Fruit fly (Drosophila melanogaster) whole organism, prepupa: Measurements from ENCODE around the gene CG43092.

ENCODE experiments used
- Blimp-1 ChIP-seq: fragments of 200-800 bp; sonication (Bioruptor generic); optimal IDR thresholded peaks from 3 replicates; lab custom pipeline; 2017; ENCODE audit warnings: missing biosample characterization, missing genetic modification characterization, mild to moderate bottlenecking, moderate library complexity, missing genetic modification reagents
- CG11294 ChIP-seq: fragments of 200-800 bp; sonication (Bioruptor generic); IDR thresholded peaks from 2 replicates; pipeline ENCODE4 v1.3.6; 2022; ENCODE audit warnings: missing biosample characterization, missing genetic modification characterization
- CG11762 ChIP-seq: fragments of 200-800 bp; sonication (Bioruptor generic); optimal IDR thresholded peaks from 3 replicates; lab custom pipeline; 2016; ENCODE audit warnings: missing biosample characterization, missing genetic modification characterization; ENCODE audit not compliant: insufficient read depth
- CG11902 ChIP-seq: fragments of 200-800 bp; sonication (Bioruptor generic); optimal IDR thresholded peaks from 3 replicates; lab custom pipeline; 2016; ENCODE audit warnings: missing biosample characterization, missing genetic modification characterization
- CG15336 ChIP-seq: fragments of 200-800 bp; sonication (Bioruptor generic); IDR thresholded peaks from 2 replicates; pipeline ENCODE4 v1.3.6; 2022; ENCODE audit warnings: missing biosample characterization, missing genetic modification characterization
- CG1621 ChIP-seq: fragments of 200-800 bp; sonication (Bioruptor generic); optimal IDR thresholded peaks from 3 replicates; lab custom pipeline; 2018; ENCODE audit warnings: missing biosample characterization, mild to moderate bottlenecking, missing genetic modification characterization
- CG16779 ChIP-seq: fragments of 200-800 bp; sonication (Bioruptor generic); optimal IDR thresholded peaks from 3 replicates; lab custom pipeline; 2017; ENCODE audit warnings: missing biosample characterization, mild to moderate bottlenecking, missing genetic modification characterization
- CG3032 ChIP-seq: fragments of 200-800 bp; optimal IDR thresholded peaks from 2 replicates; lab custom pipeline; 2019; ENCODE audit warnings: missing biosample characterization, mild to moderate bottlenecking, missing genetic modification characterization, moderate library complexity
- CG31627 ChIP-seq: fragments of 200-800 bp; sonication (Bioruptor generic); optimal IDR thresholded peaks from 3 replicates; lab custom pipeline; 2016; ENCODE audit warnings: missing biosample characterization, missing genetic modification characterization
- CG34406 ChIP-seq: fragments of 200-800 bp; sonication (Bioruptor generic); optimal IDR thresholded peaks from 3 replicates; lab custom pipeline; 2016; ENCODE audit warnings: missing biosample characterization, missing genetic modification characterization
- CG6163 ChIP-seq: fragments of 200-800 bp; sonication (Bioruptor generic); IDR thresholded peaks from 3 replicates; pipeline ENCODE4 v1.3.6; 2022; ENCODE audit warnings: missing biosample characterization, missing genetic modification characterization
- CG6276 ChIP-seq: fragments of 200-800 bp; sonication (Bioruptor generic); optimal IDR thresholded peaks from 2 replicates; lab custom pipeline; 2017; ENCODE audit warnings: missing biosample characterization, mild to moderate bottlenecking, missing genetic modification characterization
- CG6808 ChIP-seq: fragments of 200-800 bp; sonication (Bioruptor generic); optimal IDR thresholded peaks from 3 replicates; lab custom pipeline; 2017; ENCODE audit warnings: missing biosample characterization, missing genetic modification characterization, mild to moderate bottlenecking, moderate library complexity, missing genetic modification reagents
- CG6854 ChIP-seq: fragments of 200-800 bp; sonication (Bioruptor generic); optimal IDR thresholded peaks from 2 replicates; lab custom pipeline; 2017; ENCODE audit warnings: missing biosample characterization, mild to moderate bottlenecking, missing genetic modification characterization
- CG7368 ChIP-seq: fragments of 200-800 bp; sonication (Bioruptor generic); optimal IDR thresholded peaks from 3 replicates; lab custom pipeline; 2016; ENCODE audit warnings: missing biosample characterization, missing genetic modification characterization
- CG8119 ChIP-seq: fragments of 200-800 bp; sonication (Bioruptor generic); IDR thresholded peaks from 3 replicates; pipeline ENCODE4 v1.3.6; 2022; ENCODE audit warnings: missing biosample characterization, missing genetic modification characterization
- CG8319 ChIP-seq: fragments of 200-800 bp; sonication (Bioruptor generic); optimal IDR thresholded peaks from 3 replicates; lab custom pipeline; 2016; ENCODE audit warnings: missing biosample characterization, missing genetic modification characterization
- CG8632 ChIP-seq: fragments of 200-800 bp; sonication (Bioruptor generic); optimal IDR thresholded peaks from 3 replicates; lab custom pipeline; 2016; ENCODE audit warnings: missing biosample characterization, missing genetic modification characterization
- CG9139 ChIP-seq: fragments of 200-800 bp; sonication (Bioruptor generic); optimal IDR thresholded peaks from 3 replicates; lab custom pipeline; 2017; ENCODE audit warnings: missing biosample characterization, mild to moderate bottlenecking, missing genetic modification characterization
- Eip75B ChIP-seq: fragments of 200-800 bp; sonication (Bioruptor generic); optimal IDR thresholded peaks from 3 replicates; lab custom pipeline; 2016; ENCODE audit warnings: missing biosample characterization, missing genetic modification characterization
- Eip78C ChIP-seq: fragments of 200-800 bp; sonication (Bioruptor generic); peaks from one replicate; lab custom pipeline; 2016; ENCODE audit warnings: missing biosample characterization, missing genetic modification characterization
- Ets21C ChIP-seq: fragments of 200-800 bp; sonication (Bioruptor generic); optimal IDR thresholded peaks from 3 replicates; lab custom pipeline; 2016; ENCODE audit warnings: missing biosample characterization, missing genetic modification characterization
- Gug ChIP-seq: fragments of 200-800 bp; sonication (Bioruptor generic); IDR thresholded peaks from 2 replicates; pipeline ENCODE4 v1.3.6; 2022; ENCODE audit warnings: missing biosample characterization, missing genetic modification characterization
- Lpt ChIP-seq: fragments of 200-800 bp; sonication (Bioruptor generic); optimal IDR thresholded peaks from 3 replicates; lab custom pipeline; 2016; ENCODE audit warnings: missing biosample characterization, missing genetic modification characterization
- Met ChIP-seq: fragments of 200-800 bp; sonication (Bioruptor generic); optimal IDR thresholded peaks from 3 replicates; lab custom pipeline; 2016; ENCODE audit warnings: missing biosample characterization, missing genetic modification characterization
- OdsH ChIP-seq: fragments of 200-800 bp; sonication (Bioruptor generic); optimal IDR thresholded peaks from 3 replicates; lab custom pipeline; 2016; ENCODE audit warnings: missing biosample characterization, missing genetic modification characterization
- Smox ChIP-seq: fragments of 200-800 bp; sonication (Bioruptor generic); optimal IDR thresholded peaks from 3 replicates; lab custom pipeline; 2016; ENCODE audit warnings: missing biosample characterization, missing genetic modification characterization
- Sox102F ChIP-seq: fragments of 200-800 bp; sonication (Bioruptor generic); optimal IDR thresholded peaks from 2 replicates; lab custom pipeline; 2016; ENCODE audit warnings: missing biosample characterization, mild to moderate bottlenecking, missing genetic modification characterization
- Sox14 ChIP-seq: fragments of 200-800 bp; sonication (Bioruptor generic); optimal IDR thresholded peaks from 3 replicates; lab custom pipeline; 2016; ENCODE audit warnings: missing biosample characterization, missing genetic modification characterization
- Sox15 ChIP-seq: fragments of 200-800 bp; sonication (Bioruptor generic); optimal IDR thresholded peaks from 3 replicates; lab custom pipeline; 2016; ENCODE audit warnings: missing biosample characterization, missing genetic modification characterization
- acj6 ChIP-seq: fragments of 200-800 bp; sonication (Bioruptor generic); optimal IDR thresholded peaks from 3 replicates; lab custom pipeline; 2016; ENCODE audit warnings: missing biosample characterization, missing genetic modification characterization
- cyc ChIP-seq: fragments of 200-800 bp; sonication (Bioruptor generic); optimal IDR thresholded peaks from 3 replicates; lab custom pipeline; 2016; ENCODE audit warnings: missing biosample characterization, missing genetic modification characterization
- dac ChIP-seq: fragments of 200-800 bp; sonication (Bioruptor generic); optimal IDR thresholded peaks from 2 replicates; lab custom pipeline; 2017; ENCODE audit warnings: missing biosample characterization, mild to moderate bottlenecking, missing genetic modification characterization
- dsx ChIP-seq: fragments of 200-800 bp; optimal IDR thresholded peaks from 3 replicates; lab custom pipeline; 2019; ENCODE audit warnings: missing biosample characterization, mild to moderate bottlenecking, missing genetic modification characterization, moderate library complexity; ENCODE audit not compliant: poor library complexity, severe bottlenecking
- eg ChIP-seq: fragments of 200-800 bp; sonication (Bioruptor generic); IDR thresholded peaks from 3 replicates; pipeline ENCODE4 v1.3.6; 2022; ENCODE audit warnings: missing biosample characterization, missing genetic modification characterization
- esn ChIP-seq: fragments of 200-800 bp; sonication (Bioruptor generic); optimal IDR thresholded peaks from 2 replicates; lab custom pipeline; 2016; ENCODE audit warnings: missing biosample characterization, mild to moderate bottlenecking, missing genetic modification characterization, moderate library complexity
- fd59A ChIP-seq: fragments of 200-800 bp; sonication (Bioruptor generic); optimal IDR thresholded peaks from 2 replicates; lab custom pipeline; 2017; ENCODE audit warnings: missing biosample characterization, mild to moderate bottlenecking, missing genetic modification characterization, missing genetic modification reagents
- fd85E ChIP-seq: fragments of 200-800 bp; sonication (Bioruptor generic); optimal IDR thresholded peaks from 3 replicates; lab custom pipeline; 2016; ENCODE audit warnings: missing biosample characterization, missing genetic modification characterization
- fkh ChIP-seq: fragments of 200-800 bp; sonication (Bioruptor generic); optimal IDR thresholded peaks from 3 replicates; lab custom pipeline; 2017; ENCODE audit warnings: missing biosample characterization, mild to moderate bottlenecking, missing genetic modification characterization, moderate library complexity
- lz ChIP-seq: fragments of 200-800 bp; sonication (Bioruptor generic); optimal IDR thresholded peaks from 3 replicates; lab custom pipeline; 2016; ENCODE audit warnings: missing biosample characterization, missing genetic modification characterization
- net ChIP-seq: fragments of 200-800 bp; sonication (Bioruptor generic); optimal IDR thresholded peaks from 3 replicates; lab custom pipeline; 2016; ENCODE audit warnings: missing biosample characterization, missing genetic modification characterization
- salr ChIP-seq, 2 experiments: fragments of 200-800 bp; sonication (Bioruptor generic); optimal IDR thresholded peaks; 3 replicates each; lab custom pipeline; 2016 to 2018; ENCODE audit warnings: missing biosample characterization in 2 of 2, missing genetic modification characterization in 2 of 2, mild to moderate bottlenecking in 1 of 2
- spab ChIP-seq: fragments of 200-800 bp; sonication (Bioruptor generic); optimal IDR thresholded peaks from 2 replicates; lab custom pipeline; 2017; ENCODE audit warnings: missing biosample characterization, mild to moderate bottlenecking, missing genetic modification characterization, missing genetic modification reagents
- svp ChIP-seq: fragments of 200-800 bp; sonication (Bioruptor generic); peaks from one replicate; lab custom pipeline; 2016; ENCODE audit warnings: missing biosample characterization, missing genetic modification characterization
- topi ChIP-seq: fragments of 200-800 bp; sonication (Bioruptor generic); optimal IDR thresholded peaks from 3 replicates; lab custom pipeline; 2016; ENCODE audit warnings: missing biosample characterization, missing genetic modification characterization
- vri ChIP-seq: fragments of 200-800 bp; sonication (Bioruptor generic); optimal IDR thresholded peaks from 3 replicates; lab custom pipeline; 2016; ENCODE audit warnings: missing biosample characterization, mild to moderate bottlenecking, missing genetic modification characterization

Gene CG43092

DNA sequence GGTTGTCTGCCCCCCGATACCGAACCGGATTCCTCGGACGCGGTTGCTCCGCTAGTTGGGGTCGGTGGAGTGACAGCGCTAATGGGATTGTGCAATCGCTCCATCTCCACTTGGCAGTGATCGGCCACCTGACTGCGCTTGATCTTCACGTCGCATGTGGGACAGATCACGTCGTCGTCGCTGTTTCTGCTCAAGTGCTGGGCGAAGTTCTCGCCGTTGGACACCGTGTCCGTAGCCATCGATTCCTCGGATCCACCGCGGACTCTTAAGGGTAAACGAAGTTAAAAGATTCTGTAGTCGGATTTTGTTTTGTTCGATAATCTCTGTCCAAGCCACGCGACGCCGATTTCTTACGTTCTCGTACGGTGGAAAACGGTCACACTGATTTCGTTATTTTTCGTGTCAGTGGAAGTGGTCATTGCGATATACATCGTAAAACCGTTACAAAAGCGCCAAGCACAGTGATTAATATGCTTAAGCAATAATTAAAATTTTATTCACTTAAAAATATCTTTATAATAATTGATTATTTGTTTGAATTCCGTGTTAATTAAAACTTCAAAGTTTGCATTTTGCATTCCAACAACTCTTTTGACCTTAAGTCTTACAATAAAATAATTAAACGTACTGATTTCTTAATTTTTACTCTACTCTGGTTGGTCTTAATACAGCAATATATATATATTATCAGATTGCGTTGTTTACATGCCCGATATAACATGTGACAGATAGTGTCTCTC is 43.3 kb downstream of the CG43092 start, which contains the start of gene RNF220 (continued):
- TF ChIP-seq CG6276 (GFP tag; lab: Kevin White, UChicago) (no peak), topi (no peak), CG3032 (tag; lab: Kevin White, UChicago) (peak; percentile 15), vri (GFP tag; lab: Kevin White, UChicago) (no peak)
- TF ChIP-seq, all 60 proteins: peak for 22

DNA sequence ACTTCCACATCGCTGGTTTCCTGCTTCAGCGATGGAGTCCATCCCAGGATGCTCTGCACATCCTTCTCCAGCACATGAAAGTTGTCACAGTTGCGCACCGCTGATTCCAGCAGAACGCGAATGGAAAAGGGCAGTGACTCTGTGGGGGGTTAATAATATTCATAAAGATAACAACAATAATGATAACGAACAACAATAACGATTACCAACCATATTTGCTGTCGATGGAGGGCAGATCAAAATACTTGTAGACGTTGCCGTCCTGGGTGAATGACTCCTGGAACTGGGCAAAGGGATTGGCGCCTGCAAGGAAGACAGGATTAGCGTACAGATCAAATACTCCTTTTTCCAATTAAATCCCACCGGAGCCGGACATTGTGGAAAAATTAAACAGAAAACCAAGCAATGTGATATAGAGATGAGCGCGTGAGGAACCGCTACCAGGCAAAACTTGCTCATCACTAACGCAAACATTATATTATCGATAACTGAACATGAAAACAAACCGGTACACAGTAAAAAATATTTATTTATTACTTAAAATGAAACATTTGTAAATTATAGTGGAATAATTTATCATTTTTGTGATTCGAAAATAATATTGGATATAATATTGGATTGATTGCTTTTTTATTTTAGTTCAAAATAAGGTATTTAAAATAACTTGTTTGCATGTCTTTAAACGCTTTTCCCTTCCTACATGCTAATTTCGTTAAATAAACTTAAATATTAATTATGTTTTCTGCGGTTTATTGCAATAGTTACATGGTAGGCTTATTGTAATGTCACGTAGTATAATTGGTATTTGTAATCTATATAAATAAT is 45.1 kb downstream of the CG43092 start, which contains the start of gene Irp-1A:
Gene Irp-1A, minus strand, starts transcription at position 439 of the 825 bp plus-strand sequence.
- TF ChIP-seq CG6163 (GFP tag; lab: Robert Waterston, UW) (peak; percentile 41; the same call in 1 of the 3 replicates), svp (GFP tag; lab: Kevin White, UChicago) (peak; percentile 97), fd59A (GFP tag; lab: Kevin White, UChicago) (no peak), Eip78C (GFP tag; lab: Kevin White, UChicago) (peak; percentile 89), Sox15 (GFP tag; lab: Kevin White, UChicago) (peak; percentile 1), CG1621 (no peak), Blimp-1 (GFP tag; lab: Kevin White, UChicago) (no peak), Met (GFP tag; lab: Kevin White, UChicago) (peak; percentile 46), CG8319 (GFP tag; lab: Kevin White, UChicago) (peak; percentile 2), lz (GFP tag; lab: Kevin White, UChicago) (peak; percentile 47), CG6808 (GFP tag; lab: Kevin White, UChicago) (peak; percentile 32), CG7368 (GFP tag; lab: Kevin White, UChicago) (peak; percentile 49), Ets21C (GFP tag; lab: Kevin White, UChicago) (no peak), CG34406 (GFP tag; lab: Kevin White, UChicago) (peak; percentile 71), CG11762 (GFP tag; lab: Kevin White, UChicago) (peak; percentile 47), spab (GFP tag; lab: Kevin White, UChicago) (no peak), net (GFP tag; lab: Kevin White, UChicago) (peak; percentile 55), CG6276 (GFP tag; lab: Kevin White, UChicago) (peak; percentile 40), esn (GFP tag; lab: Kevin White, UChicago) (peak; percentile 73), OdsH (GFP tag; lab: Kevin White, UChicago) (peak; percentile 71), CG11294 (peak; percentile 22; the same call in 1 of the 2 replicates), dsx (GFP tag; lab: Kevin White, UChicago) (peak; percentile 78), salr (GFP tag; optimal IDR thresholded peaks at IDR 0.05; lab: Kevin White, UChicago) (peak in 1 of 2 experiments; percentile 24), CG16779 (no peak), CG31627 (GFP tag; lab: Kevin White, UChicago) (peak; percentile 32), cyc (peak; percentile 34), CG3032 (tag; lab: Kevin White, UChicago) (peak; percentile 78), Eip75B (GFP tag; lab: Kevin White, UChicago) (peak; percentile 46), CG15336 (GFP tag; lab: Robert Waterston, UW) (peak; percentile 88), CG8119 (peak; percentile 80), fd85E (GFP tag; lab: Kevin White, UChicago) (peak; percentile 0), CG11902 (no peak), Gug (GFP tag; lab: Robert Waterston, UW) (peak; percentile 66), CG6854 (GFP tag; lab: Kevin White, UChicago) (no peak), Smox (GFP tag; lab: Kevin White, UChicago) (peak; percentile 62), CG9139 (GFP tag; lab: Kevin White, UChicago) (peak; percentile 18), acj6 (GFP tag; lab: Kevin White, UChicago) (peak; percentile 51), Lpt (GFP tag; lab: Kevin White, UChicago) (peak; percentile 54), Sox102F (GFP tag; lab: Kevin White, UChicago) (peak; percentile 52), dac (GFP tag; lab: Kevin White, UChicago) (no peak), Sox14 (GFP tag; lab: Kevin White, UChicago) (peak; percentile 46), eg (GFP tag; lab: Robert Waterston, UW) (peak; percentile 84; the same call in 2 of the 3 replicates), fkh (peak; percentile 98), CG8632 (GFP tag; lab: Kevin White, UChicago) (peak; percentile 45)
